Fruit fly (Drosophila melanogaster) whole organism, embryonic: Measurements from ENCODE around the gene osi.

Experiments
- B-H1 ChIP-seq: fragments of 200-800 bp; sonication (Bioruptor generic); IDR thresholded peaks from 3 replicates; pipeline ENCODE4 v1.3.6; 2022; ENCODE audit warnings: missing biosample characterization, missing genetic modification characterization
- CG10366 ChIP-seq: fragments of 200-800 bp; sonication (Bioruptor generic); IDR thresholded peaks from 2 replicates; pipeline ENCODE4 v1.3.6; 2022; ENCODE audit warnings: missing biosample characterization, missing genetic modification characterization
- CG15479 ChIP-seq: fragments of 200-800 bp; sonication (Bioruptor generic); optimal IDR thresholded peaks from 3 replicates; lab custom pipeline; 2019; ENCODE audit warnings: missing biosample characterization, mild to moderate bottlenecking, missing genetic modification characterization, moderate library complexity
- CG17568 ChIP-seq: fragments of 200-800 bp; sonication (Bioruptor generic); optimal IDR thresholded peaks from 2 replicates; lab custom pipeline; 2018; ENCODE audit warnings: missing biosample characterization, mild to moderate bottlenecking, missing genetic modification characterization, moderate library complexity
- CG2712 ChIP-seq: fragments of 200-800 bp; optimal IDR thresholded peaks from 3 replicates; lab custom pipeline; 2019; ENCODE audit warnings: missing biosample characterization, mild to moderate bottlenecking, missing genetic modification characterization, moderate library complexity
- CG2889 ChIP-seq: fragments of 200-800 bp; sonication (Bioruptor generic); IDR thresholded peaks from 3 replicates; pipeline ENCODE4 v1.3.6; 2022; ENCODE audit warnings: missing biosample characterization, missing genetic modification characterization
- CG31365 ChIP-seq: fragments of 200-800 bp; sonication (Bioruptor generic); optimal IDR thresholded peaks from 2 replicates; lab custom pipeline; 2018; ENCODE audit warnings: missing biosample characterization, mild to moderate bottlenecking, missing genetic modification characterization
- CG3163 ChIP-seq: fragments of 200-800 bp; sonication (Bioruptor generic); optimal IDR thresholded peaks from 3 replicates; lab custom pipeline; 2016; ENCODE audit warnings: missing biosample characterization, missing genetic modification characterization
- CG3281 ChIP-seq: fragments of 200-800 bp; sonication (Bioruptor generic); optimal IDR thresholded peaks from 3 replicates; lab custom pipeline; 2017; ENCODE audit warnings: missing biosample characterization, mild to moderate bottlenecking, missing genetic modification characterization
- CG34376 ChIP-seq: fragments of 200-800 bp; sonication (Bioruptor generic); optimal IDR thresholded peaks from 2 replicates; lab custom pipeline; 2018; ENCODE audit warnings: missing biosample characterization, mild to moderate bottlenecking, missing genetic modification characterization
- CG4424 ChIP-seq: fragments of 200-800 bp; sonication (Bioruptor generic); optimal IDR thresholded peaks from 3 replicates; lab custom pipeline; 2016; ENCODE audit warnings: missing biosample characterization, missing genetic modification characterization
- CG6854 ChIP-seq: fragments of 200-800 bp; sonication (Bioruptor generic); optimal IDR thresholded peaks from 3 replicates; lab custom pipeline; 2017; ENCODE audit warnings: missing biosample characterization, mild to moderate bottlenecking, missing genetic modification characterization
- CG7928 ChIP-seq: fragments of 200-800 bp; sonication (Bioruptor generic); optimal IDR thresholded peaks from 2 replicates; lab custom pipeline; 2017; ENCODE audit warnings: missing biosample characterization, mild to moderate bottlenecking, missing genetic modification characterization
- CG8359 ChIP-seq: fragments of 200-800 bp; sonication (Bioruptor generic); optimal IDR thresholded peaks from 2 replicates; lab custom pipeline; 2017; ENCODE audit warnings: missing biosample characterization, mild to moderate bottlenecking, missing genetic modification characterization, borderline replicate concordance
- CrebB ChIP-seq: fragments of 200-800 bp; sonication (Bioruptor generic); optimal IDR thresholded peaks from 3 replicates; lab custom pipeline; 2018; ENCODE audit warnings: missing biosample characterization, mild to moderate bottlenecking, missing genetic modification characterization
- Dip3 ChIP-seq: fragments of 200-800 bp; sonication (Bioruptor generic); optimal IDR thresholded peaks from 3 replicates; lab custom pipeline; 2016; ENCODE audit warnings: missing biosample characterization, missing genetic modification characterization
- GATAe ChIP-seq: fragments of 200-800 bp; sonication (Bioruptor generic); conservative IDR thresholded peaks from 2 replicates; pipeline ENCODE4 v1.3.6; 2022; ENCODE audit warnings: missing biosample characterization, missing genetic modification characterization
- H15 ChIP-seq: fragments of 200-800 bp; sonication (Bioruptor generic); IDR thresholded peaks from 3 replicates; pipeline ENCODE4 v1.3.6; 2022; ENCODE audit warnings: missing biosample characterization, missing genetic modification characterization
- Hey ChIP-seq: fragments of 200-800 bp; sonication (Bioruptor generic); optimal IDR thresholded peaks from 3 replicates; lab custom pipeline; 2018; ENCODE audit warnings: missing biosample characterization, mild to moderate bottlenecking, missing genetic modification characterization
- Lhr ChIP-seq: fragments of 200-800 bp; sonication (Bioruptor generic); optimal IDR thresholded peaks from 3 replicates; lab custom pipeline; 2017; ENCODE audit warnings: mild to moderate bottlenecking, missing biosample characterization, missing genetic modification reagents, missing genetic modification characterization
- MTF-1 ChIP-seq: fragments of 200-800 bp; sonication (Bioruptor generic); optimal IDR thresholded peaks from 2 replicates; lab custom pipeline; 2018; ENCODE audit warnings: missing biosample characterization, mild to moderate bottlenecking, missing genetic modification characterization, borderline replicate concordance
- Meics ChIP-seq: fragments of 200-800 bp; sonication (Bioruptor generic); optimal IDR thresholded peaks from 2 replicates; lab custom pipeline; 2017; ENCODE audit warnings: missing biosample characterization, mild to moderate bottlenecking, missing genetic modification characterization
- Poxn ChIP-seq: fragments of 200-800 bp; sonication (Bioruptor generic); IDR thresholded peaks from 2 replicates; pipeline ENCODE4 v1.3.6; 2022; ENCODE audit warnings: missing biosample characterization, missing genetic modification characterization
- Ravus ChIP-seq: fragments of 200-800 bp; sonication (Bioruptor generic); IDR thresholded peaks from 2 replicates; pipeline ENCODE4 v1.3.6; 2022; ENCODE audit warnings: missing biosample characterization, missing genetic modification characterization
- Sox102F ChIP-seq: fragments of 200-800 bp; sonication (Bioruptor generic); optimal IDR thresholded peaks from 2 replicates; lab custom pipeline; 2018; ENCODE audit warnings: missing biosample characterization, mild to moderate bottlenecking, missing genetic modification characterization, moderate library complexity
- Sry-δ ChIP-seq: fragments of 200-800 bp; sonication (Bioruptor generic); optimal IDR thresholded peaks from 2 replicates; lab custom pipeline; 2016; ENCODE audit warnings: missing biosample characterization, missing genetic modification characterization
- TFAM ChIP-seq: fragments of 200-800 bp; sonication (Bioruptor generic); optimal IDR thresholded peaks from 2 replicates; lab custom pipeline; 2017; ENCODE audit warnings: missing biosample characterization, missing genetic modification characterization, inconsistent platforms
- Trl ChIP-seq, 3 experiments: fragments of >200 bp in 2 of 3; fragments of 200-800 bp in 1 of 3; sonication (Bioruptor generic) in 1 of 3; optimal IDR thresholded peaks; 2 replicates in 1 of 3; 3 replicates in 2 of 3; lab custom pipeline; 2016 to 2017; ENCODE audit warnings: missing biosample characterization in 1 of 3, missing genetic modification characterization in 1 of 3
- ac ChIP-seq: fragments of 200-800 bp; sonication (Bioruptor generic); optimal IDR thresholded peaks from 3 replicates; lab custom pipeline; 2017; ENCODE audit warnings: missing biosample characterization, mild to moderate bottlenecking, missing genetic modification characterization
- ap ChIP-seq: fragments of 200-800 bp; sonication (Bioruptor generic); IDR thresholded peaks from 2 replicates; pipeline ENCODE4 v1.3.6; 2022; ENCODE audit warnings: missing biosample characterization, missing genetic modification characterization
- az2 ChIP-seq: fragments of 200-800 bp; sonication (Bioruptor generic); optimal IDR thresholded peaks from 3 replicates; lab custom pipeline; 2016; ENCODE audit warnings: missing biosample characterization, missing genetic modification characterization
- bcd ChIP-seq: fragments of 200-800 bp; sonication (Bioruptor generic); optimal IDR thresholded peaks from 2 replicates; lab custom pipeline; 2017; ENCODE audit warnings: missing biosample characterization, mild to moderate bottlenecking, missing genetic modification characterization
- crc ChIP-seq: fragments of 200-800 bp; sonication (Bioruptor generic); optimal IDR thresholded peaks from 2 replicates; lab custom pipeline; 2016; ENCODE audit warnings: missing biosample characterization, missing genetic modification characterization
- croc ChIP-seq: fragments of 200-800 bp; sonication (Bioruptor generic); conservative IDR thresholded peaks from 3 replicates; pipeline ENCODE4 v1.3.6; 2022; ENCODE audit warnings: missing biosample characterization, missing genetic modification characterization
- cwo ChIP-seq: fragments of 200-800 bp; sonication (Bioruptor generic); optimal IDR thresholded peaks from 3 replicates; lab custom pipeline; 2017; ENCODE audit warnings: missing biosample characterization, missing genetic modification characterization, mild to moderate bottlenecking, moderate library complexity, missing genetic modification reagents
- eyg ChIP-seq: fragments of 200-800 bp; sonication (Bioruptor generic); optimal IDR thresholded peaks from 3 replicates; lab custom pipeline; 2016; ENCODE audit warnings: missing biosample characterization, missing genetic modification characterization
- gce ChIP-seq: fragments of 200-800 bp; sonication (Bioruptor generic); IDR thresholded peaks from 3 replicates; pipeline ENCODE4 v1.3.6; 2022; ENCODE audit warnings: missing biosample characterization, missing genetic modification characterization
- gsb-n ChIP-seq: fragments of 200-800 bp; sonication (Bioruptor generic); optimal IDR thresholded peaks from 3 replicates; lab custom pipeline; 2018; ENCODE audit warnings: missing biosample characterization, mild to moderate bottlenecking, missing genetic modification characterization
- gt ChIP-seq: fragments of 200-800 bp; sonication (Bioruptor generic); IDR thresholded peaks from 2 replicates; pipeline ENCODE4 v1.3.6; 2022; ENCODE audit warnings: missing biosample characterization, missing genetic modification characterization
- kni ChIP-seq: fragments of 200-800 bp; sonication (Bioruptor generic); optimal IDR thresholded peaks from 3 replicates; lab custom pipeline; 2017; ENCODE audit warnings: mild to moderate bottlenecking, missing biosample characterization, missing genetic modification reagents, missing genetic modification characterization
- knrl ChIP-seq: fragments of 200-800 bp; sonication (Bioruptor generic); IDR thresholded peaks from 3 replicates; pipeline ENCODE4 v1.3.6; 2022; ENCODE audit warnings: missing biosample characterization, missing genetic modification characterization; ENCODE audit not compliant: partially characterized antibody
- lab ChIP-seq: fragments of 200-800 bp; sonication (Bioruptor generic); optimal IDR thresholded peaks from 3 replicates; lab custom pipeline; 2017; ENCODE audit warnings: missing biosample characterization, missing genetic modification characterization, mild to moderate bottlenecking, moderate library complexity, missing genetic modification reagents
- pnt ChIP-seq: fragments of 200-800 bp; sonication (Bioruptor generic); optimal IDR thresholded peaks from 3 replicates; lab custom pipeline; 2016; ENCODE audit warnings: missing biosample characterization, missing genetic modification characterization
- psq ChIP-seq: fragments of 200-800 bp; sonication (Bioruptor generic); optimal IDR thresholded peaks from 2 replicates; lab custom pipeline; 2017; ENCODE audit warnings: missing biosample characterization, missing genetic modification characterization
- sqz ChIP-seq: fragments of 200-800 bp; sonication (Bioruptor generic); optimal IDR thresholded peaks from 3 replicates; lab custom pipeline; 2018; ENCODE audit warnings: missing biosample characterization, mild to moderate bottlenecking, missing genetic modification characterization
- tap ChIP-seq: fragments of 200-800 bp; optimal IDR thresholded peaks from 3 replicates; lab custom pipeline; 2019; ENCODE audit warnings: missing biosample characterization, mild to moderate bottlenecking, missing genetic modification characterization, moderate library complexity
- tgo ChIP-seq: fragments of 200-800 bp; sonication (Bioruptor generic); IDR thresholded peaks from 3 replicates; pipeline ENCODE4 v1.3.6; 2022; ENCODE audit warnings: missing biosample characterization, missing genetic modification characterization
- usp ChIP-seq: fragments of >200 bp; optimal IDR thresholded peaks from 2 replicates; lab custom pipeline; 2017; ENCODE audit warnings: missing biosample characterization, missing genetic modification characterization
- vnd ChIP-seq: fragments of 200-800 bp; sonication (Bioruptor generic); IDR thresholded peaks from 3 replicates; pipeline ENCODE4 v1.3.6; 2022; ENCODE audit warnings: missing biosample characterization, missing genetic modification characterization; ENCODE audit not compliant: partially characterized antibody
- zen ChIP-seq: fragments of 200-800 bp; sonication (Bioruptor generic); optimal IDR thresholded peaks from 3 replicates; lab custom pipeline; 2018; ENCODE audit warnings: missing biosample characterization, mild to moderate bottlenecking, missing genetic modification characterization, moderate library complexity

osi gene

dm6 chr2L:16858466-16859007 lies 29.2 kb downstream of the osi start, which contains the start of gene CG31809:
Gene CG31809, minus strand, starts transcription at chr2L:16858714.
- no peak for TF ChIP-seq Dip3 (GFP tag; lab: Kevin White, UChicago)
- TF ChIP-seq CG17568: no peak
- TF ChIP-seq CG6854: no peak
- no peak for TF ChIP-seq CG7928 (GFP tag; lab: Kevin White, UChicago)
- no peak for TF ChIP-seq eyg (GFP tag; lab: Kevin White, UChicago)
- peak; percentile 7; the same call in 1 of the 2 replicates for TF ChIP-seq CG10366 (GFP tag; lab: Robert Waterston, UW)
- no peak for TF ChIP-seq H15
- TF ChIP-seq zen (tag; lab: Kevin White, UChicago): no peak
- TF ChIP-seq tap (tag; lab: Kevin White, UChicago): no peak
- no peak for TF ChIP-seq gt
- peak; percentile 71 for TF ChIP-seq CG3163 (GFP tag; lab: Kevin White, UChicago)
- TF ChIP-seq CG3281 (GFP tag; lab: Kevin White, UChicago): no peak
- no peak for TF ChIP-seq pnt (GFP tag; lab: Kevin White, UChicago)
- TF ChIP-seq Hey: no peak
- TF ChIP-seq Trl (optimal IDR thresholded peaks at IDR 0.05; lab: Kevin White, UChicago): peak in 1 of 2 experiments; percentile 41
- no peak for TF ChIP-seq Trl (GFP tag; optimal IDR thresholded peaks at IDR 0.05; lab: Kevin White, UChicago)
- no peak for TF ChIP-seq tgo (GFP tag; lab: Robert Waterston, UW)
- no peak for TF ChIP-seq vnd
- TF ChIP-seq psq (GFP tag; lab: Kevin White, UChicago): no peak
- TF ChIP-seq GATAe (GFP tag; lab: Robert Waterston, UW): no peak
- TF ChIP-seq Sox102F (GFP tag; lab: Kevin White, UChicago): peak; percentile 4
- TF ChIP-seq CrebB: no peak
- peak; percentile 23 for TF ChIP-seq Meics (GFP tag; lab: Kevin White, UChicago)
- TF ChIP-seq usp: no peak
- TF ChIP-seq kni (GFP tag; lab: Kevin White, UChicago): peak; percentile 8
- TF ChIP-seq croc (GFP tag; lab: Robert Waterston, UW): no peak
- no peak for TF ChIP-seq Poxn
- no peak for TF ChIP-seq ap (GFP tag; lab: Robert Waterston, UW)
- TF ChIP-seq knrl (GFP tag; lab: Robert Waterston, UW): no peak
- no peak for TF ChIP-seq gce (GFP tag; lab: Robert Waterston, UW)
- TF ChIP-seq MTF-1: peak; percentile 13
- TF ChIP-seq TFAM: no peak
- no peak for TF ChIP-seq bcd (GFP tag; lab: Kevin White, UChicago)
- TF ChIP-seq CG34376 (GFP tag; lab: Kevin White, UChicago): no peak
- TF ChIP-seq gsb-n (tag; lab: Kevin White, UChicago): peak; percentile 8
- TF ChIP-seq B-H1 (GFP tag; lab: Robert Waterston, UW): no peak
- TF ChIP-seq CG4424: no peak
- no peak for TF ChIP-seq ac (GFP tag; lab: Kevin White, UChicago)
- TF ChIP-seq Lhr (GFP tag; lab: Kevin White, UChicago): no peak
- TF ChIP-seq Ravus (GFP tag; lab: Robert Waterston, UW): no peak
- TF ChIP-seq CG8359 (GFP tag; lab: Kevin White, UChicago): no peak
- no peak for TF ChIP-seq CG15479 (GFP tag; lab: Kevin White, UChicago)
- no peak for TF ChIP-seq az2 (GFP tag; lab: Kevin White, UChicago)
- TF ChIP-seq Sry-δ (GFP tag; lab: Kevin White, UChicago): no peak
- TF ChIP-seq CG2889 (GFP tag; lab: Robert Waterston, UW): no peak
- peak; percentile 67 for TF ChIP-seq cwo (GFP tag; lab: Kevin White, UChicago)
- no peak for TF ChIP-seq crc (GFP tag; lab: Kevin White, UChicago)
- no peak for TF ChIP-seq CG31365 (tag; lab: Kevin White, UChicago)
- peak; percentile 36 for TF ChIP-seq sqz (GFP tag; lab: Kevin White, UChicago)
- TF ChIP-seq lab: peak; percentile 7
- TF ChIP-seq CG2712: no peak
